Worm (Caenorhabditis elegans) whole organism, young adult: ENCODE data around the gene ilys-1.

Experiments used
- Y53F4B.3 ChIP-seq: fragments of 200-800 bp; sonication (Bioruptor generic); IDR thresholded peaks from 2 replicates; pipeline ENCODE4 v1.3.6; 2022; ENCODE audit warnings: missing genetic modification reagents, missing genetic modification characterization, missing compliant biosample characterization
- ama-1 ChIP-seq, 3 experiments: fragments of 150-350 bp in 1 of 3; sonication (generic microtip) in 2 of 3; optimal IDR thresholded peaks; 2 replicates each; lab custom pipeline; 2014 to 2018; ENCODE audit warnings: missing biosample characterization in 2 of 3, missing genetic modification characterization in 2 of 3, missing genetic modification reagents in 2 of 3
- aptf-3 ChIP-seq: fragments of 200-800 bp; sonication (Bioruptor generic); IDR thresholded peaks from 2 replicates; pipeline ENCODE4 v1.3.6; 2022; ENCODE audit warnings: missing genetic modification characterization, missing compliant biosample characterization
- ccch-3 ChIP-seq: fragments of 200-800 bp; sonication (Bioruptor generic); optimal IDR thresholded peaks from 2 replicates; lab custom pipeline; 2018; ENCODE audit warnings: mild to moderate bottlenecking, missing genetic modification characterization, missing compliant biosample characterization
- cebp-2 ChIP-seq: fragments of 200-800 bp; sonication (Bioruptor generic); IDR thresholded peaks from 2 replicates; pipeline ENCODE4 v1.3.6; 2022; ENCODE audit warnings: missing genetic modification characterization, missing compliant biosample characterization
- dox-1 ChIP-seq: fragments of 200-800 bp; sonication (Bioruptor generic); IDR thresholded peaks from 2 replicates; pipeline ENCODE4 v1.3.6; 2022; ENCODE audit warnings: missing genetic modification reagents, missing genetic modification characterization, missing compliant biosample characterization
- lin-54 ChIP-seq: fragments of 200-800 bp; sonication (Bioruptor generic); optimal IDR thresholded peaks from 2 replicates; lab custom pipeline; 2018; ENCODE audit warnings: mild to moderate bottlenecking, missing genetic modification characterization, missing compliant biosample characterization
- madf-6 ChIP-seq: fragments of 200-800 bp; sonication (Bioruptor generic); IDR thresholded peaks from 2 replicates; pipeline ENCODE4 v1.3.6; 2022; ENCODE audit warnings: missing genetic modification reagents, missing genetic modification characterization, missing compliant biosample characterization
- mes-4 ChIP-seq: sonication (generic microtip); optimal IDR thresholded peaks from 2 replicates; lab custom pipeline; 2016; ENCODE audit warnings: missing genotype, missing genetic modification characterization, missing compliant biosample characterization
- mxl-1 ChIP-seq: sonication (generic microtip); optimal IDR thresholded peaks from 2 replicates; lab custom pipeline; 2016; ENCODE audit warnings: missing genetic modification characterization, missing compliant biosample characterization
- sea-2 ChIP-seq: fragments of 200-800 bp; sonication (Bioruptor generic); IDR thresholded peaks from 2 replicates; pipeline ENCODE4 v1.3.6; 2022; ENCODE audit warnings: missing genetic modification characterization, missing compliant biosample characterization
- tbp1 ChIP-seq: fragments of 200-800 bp; sonication (Bioruptor generic); optimal IDR thresholded peaks from 2 replicates; lab custom pipeline; 2018; ENCODE audit warnings: mild to moderate bottlenecking, missing genetic modification characterization, missing compliant biosample characterization

DNA sequence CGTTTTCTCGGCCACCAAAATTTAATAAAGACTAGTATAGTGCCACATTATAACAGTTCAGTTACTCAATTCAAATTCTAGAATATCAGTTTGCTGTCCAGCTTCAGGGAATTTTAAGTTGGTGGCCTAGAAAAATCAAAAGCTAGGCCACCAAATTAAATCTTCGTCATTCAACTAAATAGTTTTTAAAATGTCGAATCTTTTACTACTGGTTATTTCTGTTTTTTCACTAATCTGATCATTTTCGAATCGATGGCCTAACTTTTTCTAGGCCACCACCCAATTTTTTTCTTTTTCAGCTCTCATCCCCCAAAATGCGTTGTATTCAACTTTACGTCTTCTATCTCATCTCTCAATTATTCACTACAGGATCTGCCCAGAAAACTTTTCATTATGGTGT lies 6.2 kb downstream of the ilys-1 start, which contains the start of gene grd-16:
- TF ChIP-seq dox-1 (GFP tag; lab: Robert Waterston, UW) = no peak
- TF ChIP-seq lin-54 (GFP tag; lab: Kevin White, UChicago) = no peak
- no peak for TF ChIP-seq aptf-3
- TF ChIP-seq madf-6 (GFP tag; lab: Robert Waterston, UW) = no peak
- TF ChIP-seq tbp1 (GFP tag; lab: Kevin White, UChicago) = no peak
- no peak for TF ChIP-seq mes-4
- no peak for TF ChIP-seq ccch-3 (GFP tag; lab: Kevin White, UChicago)
- no peak for TF ChIP-seq sea-2
- TF ChIP-seq Y53F4B.3 (GFP tag; lab: Robert Waterston, UW) = no peak
- no peak for TF ChIP-seq mxl-1 (tag; lab: Kevin White, UChicago)
- no peak for TF ChIP-seq cebp-2 (GFP tag; lab: Robert Waterston, UW)
- no peak for TF ChIP-seq ama-1 (optimal IDR thresholded peaks at IDR 0.05; lab: Kevin White, UChicago)
- no peak for TF ChIP-seq ama-1 (GFP tag; optimal IDR thresholded peaks at IDR 0.05; lab: Kevin White, UChicago)
